Fruit fly (Drosophila melanogaster) whole organism, wandering third instar larva: ENCODE measurements around the gene Nadsyn.

ENCODE experiments used
- Mio ChIP-seq: sonication (Bioruptor generic); optimal IDR thresholded peaks from 2 replicates; lab custom pipeline; 2016; ENCODE audit warnings: missing biosample characterization, missing genetic modification characterization
- OdsH ChIP-seq: fragments of 200-800 bp; sonication (Bioruptor generic); optimal IDR thresholded peaks from 2 replicates; lab custom pipeline; 2016; ENCODE audit warnings: missing biosample characterization, mild to moderate bottlenecking, missing genetic modification characterization
- tai ChIP-seq: sonication (Bioruptor generic); optimal IDR thresholded peaks from 2 replicates; lab custom pipeline; 2016; ENCODE audit warnings: missing biosample characterization, missing genetic modification characterization

DNA sequence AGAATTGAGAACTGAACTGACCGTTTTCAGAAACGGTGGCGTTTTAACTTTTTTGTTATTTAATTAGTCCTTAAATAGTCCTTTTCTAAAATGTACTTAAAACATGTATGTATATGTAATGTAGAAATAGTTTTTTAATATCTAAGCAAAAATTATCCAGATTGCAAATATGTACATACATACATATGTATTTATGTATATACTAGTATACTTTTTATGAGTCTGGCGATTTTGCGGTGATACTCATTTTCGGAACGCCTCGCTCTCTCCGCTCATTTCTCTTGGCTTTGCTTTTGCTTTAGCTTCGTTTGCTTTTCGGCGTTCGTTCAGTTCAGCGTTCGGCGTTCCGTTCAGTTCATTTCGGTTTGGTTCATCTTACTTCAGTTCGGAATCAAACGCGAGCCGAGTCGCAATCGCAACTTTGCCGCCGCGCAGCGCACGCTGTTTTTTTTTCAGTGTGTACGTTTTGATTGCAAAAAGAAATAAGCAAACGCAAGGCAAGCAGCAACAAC, 44.3 kb upstream of the Nadsyn start, which contains the start of gene rdgB:
- peak; percentile 80 for TF ChIP-seq OdsH (GFP tag; lab: Kevin White, UChicago)
- no peak for TF ChIP-seq tai
- TF ChIP-seq Mio (GFP tag; lab: Kevin White, UChicago): no peak
